Fruit fly (Drosophila melanogaster) whole organism, adult: ENCODE results near the gene CG17104.

Experiments
- Mnt ChIP-seq: fragments of 200-800 bp; sonication (Bioruptor generic); optimal IDR thresholded peaks from 2 replicates; lab custom pipeline; 2016; ENCODE audit warnings: missing biosample characterization, mild to moderate bottlenecking, missing genetic modification characterization
- cnc ChIP-seq, 2 experiments: fragments of >200 bp; optimal IDR thresholded peaks; 2 replicates each; lab custom pipeline; 2017
- ovo ChIP-seq: fragments of 200-800 bp; sonication (Bioruptor generic); optimal IDR thresholded peaks from 2 replicates; lab custom pipeline; 2016; ENCODE audit warnings: missing biosample characterization, missing genetic modification characterization

DNA sequence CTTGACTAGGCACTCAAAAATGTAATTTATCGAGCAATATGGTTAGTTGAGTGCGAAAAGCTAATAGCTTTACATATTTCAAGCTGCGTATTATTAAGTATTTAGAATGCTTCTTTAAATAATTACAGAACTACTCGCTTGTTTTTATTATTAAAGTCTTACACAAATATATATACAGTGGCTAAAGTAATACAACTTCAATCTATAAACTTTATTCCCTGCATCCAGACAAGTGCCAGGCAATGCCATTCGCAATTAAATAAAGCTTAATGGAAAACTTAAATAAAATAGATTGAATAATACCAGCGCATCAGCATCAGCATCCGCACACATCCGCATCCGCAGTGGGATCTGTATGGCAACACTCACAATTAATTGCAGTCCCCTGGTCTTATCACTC is 29.3 kb downstream of the CG17104 start:
- TF ChIP-seq ovo (GFP tag; lab: Kevin White, UChicago) (no peak), cnc (optimal IDR thresholded peaks at IDR 0.05; lab: Kevin White, UChicago) (no peak), Mnt (GFP tag; lab: Kevin White, UChicago) (no peak)
